Fruit fly (Drosophila melanogaster) whole organism, pupa: Measurements from ENCODE around the gene Gr23a.

Source experiments
- CG10348 ChIP-seq: fragments of 200-800 bp; sonication (Bioruptor generic); IDR thresholded peaks from 2 replicates; pipeline ENCODE4 v1.3.6; 2022; ENCODE audit warnings: missing biosample characterization, missing genetic modification characterization
- CG13204 ChIP-seq: fragments of 200-800 bp; sonication (Bioruptor generic); optimal IDR thresholded peaks from 2 replicates; lab custom pipeline; 2018; ENCODE audit warnings: missing biosample characterization, mild to moderate bottlenecking, missing genetic modification characterization, moderate library complexity
- CG15710 ChIP-seq: fragments of 200-800 bp; sonication (Bioruptor generic); optimal IDR thresholded peaks from 2 replicates; lab custom pipeline; 2018; ENCODE audit warnings: missing biosample characterization, mild to moderate bottlenecking, missing genetic modification characterization, moderate library complexity
- CG17806 ChIP-seq: fragments of 200-800 bp; sonication (Bioruptor generic); optimal IDR thresholded peaks from 2 replicates; lab custom pipeline; 2018; ENCODE audit warnings: missing biosample characterization, mild to moderate bottlenecking, missing genetic modification characterization, moderate library complexity
- CG8301 ChIP-seq: fragments of 200-800 bp; sonication (Bioruptor generic); optimal IDR thresholded peaks from 2 replicates; lab custom pipeline; 2018; ENCODE audit warnings: missing biosample characterization, mild to moderate bottlenecking, missing genetic modification characterization
- Ets98B ChIP-seq: fragments of 200-800 bp; sonication (Bioruptor generic); IDR thresholded peaks from 2 replicates; pipeline ENCODE4 v1.3.6; 2022; ENCODE audit warnings: missing biosample characterization, missing genetic modification characterization
- Pif1B ChIP-seq: fragments of 200-800 bp; sonication (Bioruptor generic); optimal IDR thresholded peaks from 3 replicates; lab custom pipeline; 2016; ENCODE audit warnings: missing biosample characterization, missing genetic modification characterization
- fd96Ca ChIP-seq: fragments of 200-800 bp; sonication (Bioruptor generic); IDR thresholded peaks from 3 replicates; pipeline ENCODE4 v1.3.6; 2022; ENCODE audit warnings: missing biosample characterization, missing genetic modification characterization
- gl ChIP-seq: fragments of 200-800 bp; sonication (Bioruptor generic); optimal IDR thresholded peaks from 2 replicates; lab custom pipeline; 2018; ENCODE audit warnings: missing biosample characterization, mild to moderate bottlenecking, missing genetic modification characterization
- rn ChIP-seq: fragments of 200-800 bp; sonication (Bioruptor generic); IDR thresholded peaks from 2 replicates; pipeline ENCODE4 v1.3.6; 2022; ENCODE audit warnings: missing biosample characterization, missing genetic modification characterization

DNA sequence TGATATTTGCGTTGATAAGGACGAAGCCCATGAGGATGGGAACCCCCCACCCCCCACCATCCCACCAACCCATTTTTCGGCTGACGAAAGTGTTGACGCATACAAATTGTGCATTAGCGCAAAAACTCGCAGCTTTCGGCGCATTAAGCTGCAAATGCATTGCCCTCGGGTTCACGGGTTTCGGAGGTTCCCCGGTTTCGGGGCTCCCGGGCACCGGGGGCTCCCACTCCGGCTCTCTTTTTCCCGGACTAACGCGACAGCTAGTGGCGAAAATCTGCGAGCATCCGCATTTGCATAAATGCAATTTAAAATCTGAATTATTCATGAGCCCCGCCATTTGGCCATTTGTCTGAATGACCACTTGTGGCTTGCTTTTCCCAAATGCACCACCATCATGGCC lies 42.1 kb upstream of the Gr23a start:
- TF ChIP-seq CG8301 (tag; lab: Kevin White, UChicago), result no peak
- no peak for TF ChIP-seq gl (tag; lab: Kevin White, UChicago)
- TF ChIP-seq CG13204 (GFP tag; lab: Kevin White, UChicago), result no peak
- no peak for TF ChIP-seq CG15710
- TF ChIP-seq CG10348 (GFP tag; lab: Robert Waterston, UW), result no peak
- no peak for TF ChIP-seq CG17806 (tag; lab: Kevin White, UChicago)
- no peak for TF ChIP-seq fd96Ca (GFP tag; lab: Robert Waterston, UW)
- TF ChIP-seq Pif1B (GFP tag; lab: Kevin White, UChicago), result no peak
- no peak for TF ChIP-seq Ets98B (GFP tag; lab: Robert Waterston, UW)
- no peak for TF ChIP-seq rn (GFP tag; lab: Robert Waterston, UW)
